Worm (Caenorhabditis elegans) whole organism, L2 larva: ENCODE results near the gene nhr-207.

ENCODE experiments used
- mab-5 ChIP-seq: fragments of 150-350 bp; optimal IDR thresholded peaks from 2 replicates; lab custom pipeline; 2014; ENCODE audit warnings: missing biosample characterization, missing genetic modification characterization
- mdl-1 ChIP-seq, 2 experiments: fragments of 150-350 bp in 1 of 2; sonication (generic microtip) in 1 of 2; optimal IDR thresholded peaks; 2 replicates each; lab custom pipeline; 2017; ENCODE audit warnings: missing biosample characterization in 2 of 2, missing genetic modification characterization in 2 of 2
- unc-55 ChIP-seq: fragments of 150-350 bp; sonication (generic microtip); optimal IDR thresholded peaks from 3 replicates; lab custom pipeline; 2014; ENCODE audit warnings: missing biosample characterization, missing genetic modification reagents, missing genetic modification characterization
- unc-62 ChIP-seq: fragments of 150-350 bp; optimal IDR thresholded peaks from 2 replicates; lab custom pipeline; 2014; ENCODE audit warnings: missing biosample characterization, missing genetic modification reagents, missing genetic modification characterization
- ztf-11 ChIP-seq: sonication (generic microtip); optimal IDR thresholded peaks from 2 replicates; lab custom pipeline; 2017; ENCODE audit warnings: missing biosample characterization, missing genetic modification characterization

ce11 chrV:12082932-12083331 is 13.0 kb upstream of the nhr-207 start, which contains the start of gene R07B7.10:
- TF ChIP-seq unc-62 (GFP tag; lab: Kevin White, UChicago) (no peak), mdl-1 (tag; optimal IDR thresholded peaks at IDR 0.05; lab: Kevin White, UChicago) (no peak), unc-55 (GFP tag; lab: Kevin White, UChicago) (no peak), mab-5 (no peak), ztf-11 (tag; lab: Kevin White, UChicago) (no peak)
